Worm (Caenorhabditis elegans): ENCODE data around the gene mttu-1.

DNA sequence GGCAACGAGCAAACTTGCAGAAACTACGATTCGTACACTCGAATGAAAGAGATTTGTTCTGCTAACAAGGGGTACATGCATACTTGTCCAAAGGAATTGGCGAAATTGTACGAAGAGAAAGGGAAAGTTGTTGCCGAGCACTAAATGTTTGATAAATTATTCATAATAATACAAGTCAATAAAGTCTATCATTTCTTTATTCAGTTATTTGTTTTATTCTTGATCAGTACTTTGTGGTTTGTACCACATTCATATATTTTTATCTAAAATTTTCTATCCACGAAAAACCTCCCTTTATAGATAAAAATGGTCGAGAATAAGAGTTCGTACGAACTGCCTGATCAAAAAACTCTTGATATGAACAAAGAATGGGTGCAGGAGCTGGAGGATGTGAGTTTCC lies 23.8 kb upstream of the mttu-1 start, which contains the start of gene edg-1:
- TF ChIP-seq pqm-1 (tag; optimal IDR thresholded peaks at IDR 0.05) (no peak), ama-1 (optimal IDR thresholded peaks at IDR 0.05) (no peak), unc-42 (tag; optimal IDR thresholded peaks at IDR 0.05) (no peak), ets-4 (tag; optimal IDR thresholded peaks at IDR 0.05) (no peak), ceh-14 (tag; optimal IDR thresholded peaks at IDR 0.05) (no peak), K09A11.1 (tag; optimal IDR thresholded peaks at IDR 0.05; ENCODE audit: insufficient read depth) (no peak), unc-55 (GFP tag; optimal IDR thresholded peaks at IDR 0.05) (no peak), odd-2 (tag; optimal IDR thresholded peaks at IDR 0.05) (no peak), dmd-4 (tag; optimal IDR thresholded peaks at IDR 0.05; ENCODE audit: borderline replicate concordance) (no peak), hlh-30 (tag; optimal IDR thresholded peaks at IDR 0.05; ENCODE audit: insufficient read depth) (no peak), Y22D7AL.16 (tag; optimal IDR thresholded peaks at IDR 0.05) (no peak), nhr-11 (tag; optimal IDR thresholded peaks at IDR 0.05) (no peak)

All from whole organism, late embryonic.